Worm (Caenorhabditis elegans) whole organism, L4/young adult: ENCODE data around the gene F09F9.2.

Experiments used
- W03F9.2 ChIP-seq: fragments of 150-350 bp; optimal IDR thresholded peaks from 2 replicates; lab custom pipeline; 2014; ENCODE audit warnings: missing biosample characterization, missing genetic modification characterization
- dao-5 ChIP-seq: sonication (generic microtip); optimal IDR thresholded peaks from 2 replicates; lab custom pipeline; 2016; ENCODE audit warnings: missing genotype, missing genetic modification characterization, moderate library complexity, missing compliant biosample characterization
- him-1 ChIP-seq: sonication (generic microtip); optimal IDR thresholded peaks from 2 replicates; lab custom pipeline; 2016; ENCODE audit warnings: missing genotype, missing genetic modification reagents, missing genetic modification characterization, missing compliant biosample characterization

The F09F9.2 gene

DNA sequence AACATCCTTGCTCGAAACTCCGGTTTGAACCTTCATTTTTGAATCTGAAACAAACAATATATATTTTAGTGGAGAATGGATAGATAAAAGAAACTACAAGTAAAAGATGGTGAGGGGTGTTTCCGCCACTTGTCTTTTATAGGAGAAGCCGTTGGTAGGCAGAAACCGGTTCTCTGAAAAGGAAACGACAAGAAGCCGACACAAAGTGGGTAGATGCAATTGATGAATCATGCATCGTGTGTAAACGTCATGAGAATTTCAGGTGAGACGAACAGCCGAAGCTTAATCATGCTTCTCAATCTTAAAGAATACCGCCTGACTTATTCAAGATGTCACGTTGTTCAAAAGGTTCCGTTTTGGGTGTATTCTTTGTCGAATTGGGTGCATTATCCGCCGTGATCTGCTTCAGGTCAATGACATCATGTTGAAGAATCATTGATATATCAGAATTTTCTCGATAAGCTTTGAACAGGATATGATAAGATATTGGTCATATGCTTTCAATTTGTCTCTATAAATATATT, 9.1 kb downstream of the F09F9.2 start, which contains the start of gene R02E4.3:
Gene R02E4.3 (minus strand): TSS at position 51 of the 524 bp plus-strand sequence.
- no peak for TF ChIP-seq dao-5 (tag; lab: Kevin White, UChicago)
- TF ChIP-seq him-1 (tag; lab: Kevin White, UChicago), result no peak
- no peak for TF ChIP-seq W03F9.2 (tag; lab: Kevin White, UChicago)

DNA sequence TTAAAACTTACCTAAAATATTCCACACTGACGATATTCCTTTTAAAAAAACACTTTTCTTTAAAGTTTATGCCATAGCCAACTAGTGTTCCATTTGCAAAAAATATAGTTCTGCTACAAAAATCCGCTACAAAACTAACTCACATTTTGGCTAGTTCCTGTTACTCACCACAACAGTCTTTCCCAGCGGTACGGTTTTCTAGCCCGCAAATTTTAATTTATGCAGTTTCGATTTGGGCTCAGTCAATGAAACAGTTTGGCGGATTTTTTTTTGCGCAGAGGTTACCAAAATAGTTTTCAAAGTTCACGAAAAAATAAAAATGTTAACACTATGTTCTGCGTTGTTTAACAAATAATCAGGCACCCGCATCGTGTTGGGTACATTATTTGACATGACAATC, 10.0 kb downstream of the F09F9.2 start:
- TF ChIP-seq him-1 (tag; lab: Kevin White, UChicago) (no peak), W03F9.2 (tag; lab: Kevin White, UChicago) (no peak), dao-5 (tag; lab: Kevin White, UChicago) (no peak)

DNA sequence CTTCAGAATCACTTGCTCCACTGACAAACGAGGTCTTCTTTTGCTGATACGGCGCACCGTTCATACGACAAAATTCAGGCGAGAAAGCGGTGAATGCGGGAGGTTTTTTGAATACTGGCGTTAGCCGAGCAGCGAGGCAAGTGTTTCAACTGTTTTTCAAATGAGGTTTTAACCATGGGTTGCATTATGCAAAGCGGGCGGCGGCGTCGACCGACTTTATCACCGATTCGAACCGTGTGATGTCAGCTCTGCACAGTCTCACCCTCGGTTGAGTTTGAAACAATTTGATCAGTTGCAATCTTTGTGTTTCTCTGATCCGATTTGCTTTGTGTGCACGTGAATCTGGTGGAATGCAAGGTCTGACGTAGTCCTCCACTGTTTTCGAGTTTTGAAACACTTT, 10.8 kb downstream of the F09F9.2 start, which contains the start of gene clh-4:
Gene clh-4 (minus strand): TSS at position 101 of the 400 bp plus-strand sequence.
- no peak for TF ChIP-seq dao-5 (tag; lab: Kevin White, UChicago)
- no peak for TF ChIP-seq W03F9.2 (tag; lab: Kevin White, UChicago)
- no peak for TF ChIP-seq him-1 (tag; lab: Kevin White, UChicago)

DNA sequence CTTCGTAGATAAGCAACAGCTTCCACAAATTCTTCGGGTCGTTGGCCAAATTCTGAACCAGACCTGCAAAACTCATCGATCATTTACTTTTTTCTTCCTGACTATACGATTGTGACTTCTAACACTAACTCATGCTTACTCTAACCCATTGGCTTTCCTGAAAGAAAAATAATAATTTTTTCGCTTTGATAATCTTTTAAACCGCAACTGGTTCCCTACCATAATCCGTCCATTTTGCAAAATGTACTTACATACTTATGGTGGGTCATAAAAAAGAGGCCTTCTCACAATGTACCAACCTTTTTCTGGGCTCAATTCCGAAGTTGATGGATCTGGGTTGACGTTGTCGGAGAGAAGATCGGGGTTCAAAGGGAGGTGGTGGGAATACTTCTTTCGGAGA, 16.3 kb downstream of the F09F9.2 start:
- TF ChIP-seq W03F9.2 (tag; lab: Kevin White, UChicago), result no peak
- no peak for TF ChIP-seq him-1 (tag; lab: Kevin White, UChicago)
- TF ChIP-seq dao-5 (tag; lab: Kevin White, UChicago), result no peak

DNA sequence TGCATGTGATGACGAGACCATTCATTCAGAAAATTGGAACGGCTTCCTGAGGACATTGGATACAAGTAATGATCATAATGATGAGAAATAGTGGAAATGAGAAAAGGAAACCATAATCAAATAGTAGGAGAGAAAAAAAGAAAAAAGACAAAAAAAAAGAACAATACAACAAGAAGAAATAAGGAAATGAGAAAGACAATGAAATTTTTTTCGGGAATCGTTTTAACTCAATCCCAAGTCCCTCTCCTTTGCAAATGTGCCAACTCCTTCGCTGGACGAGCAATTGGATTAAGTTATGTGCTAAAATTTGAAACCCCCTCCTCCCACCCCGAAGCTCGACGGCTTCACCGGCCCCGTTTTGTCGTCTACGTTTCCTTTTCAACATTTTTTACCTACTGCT, 22.3 kb downstream of the F09F9.2 start:
- no peak for TF ChIP-seq W03F9.2 (tag; lab: Kevin White, UChicago)
- TF ChIP-seq him-1 (tag; lab: Kevin White, UChicago), result no peak
- no peak for TF ChIP-seq dao-5 (tag; lab: Kevin White, UChicago)

DNA sequence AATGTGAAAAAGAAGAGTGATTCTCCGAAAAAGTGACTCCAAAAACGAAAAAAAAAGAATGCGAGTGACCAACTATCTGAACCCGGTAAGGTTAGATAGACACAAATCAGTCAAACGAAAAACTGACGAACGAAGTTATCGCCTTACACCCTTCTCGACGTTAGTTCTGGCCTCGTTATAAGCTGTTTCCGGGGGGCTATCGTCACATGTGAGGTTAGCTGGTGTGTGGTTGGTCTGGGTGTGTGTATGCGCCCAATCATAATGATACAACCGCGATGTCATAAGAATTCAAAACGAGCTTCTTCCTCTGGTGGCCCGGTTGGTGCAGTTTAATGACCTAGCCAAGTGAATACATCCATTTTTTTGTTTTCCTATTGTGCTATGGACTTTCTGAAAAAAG, 25.8 kb downstream of the F09F9.2 start:
- no peak for TF ChIP-seq W03F9.2 (tag; lab: Kevin White, UChicago)
- TF ChIP-seq him-1 (tag; lab: Kevin White, UChicago), result no peak
- TF ChIP-seq dao-5 (tag; lab: Kevin White, UChicago), result no peak

DNA sequence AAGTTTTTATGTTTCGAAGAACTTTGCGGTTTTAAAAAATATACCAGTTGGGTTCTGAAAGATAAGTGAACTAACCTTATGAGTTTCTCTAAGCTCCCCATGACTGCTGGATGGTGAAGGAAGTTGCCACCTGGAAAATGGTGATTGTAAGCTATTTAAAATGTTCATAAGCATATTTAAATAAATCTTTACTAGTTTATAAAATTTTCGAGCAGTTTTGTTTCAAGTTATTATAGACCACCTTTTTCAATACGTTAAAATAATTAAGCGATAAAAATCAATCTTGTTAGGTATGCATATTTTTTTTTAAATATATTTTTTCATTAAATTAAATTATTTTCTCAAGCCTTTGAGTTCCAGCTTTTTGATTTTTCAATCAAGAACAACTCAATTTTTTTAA, 32.0 kb downstream of the F09F9.2 start, which contains the start of gene T06F4.1:
Gene T06F4.1 (minus strand): TSS at position 101 of the 400 bp plus-strand sequence.
- TF ChIP-seq W03F9.2 (tag; lab: Kevin White, UChicago) (no peak), dao-5 (tag; lab: Kevin White, UChicago) (no peak), him-1 (tag; lab: Kevin White, UChicago) (no peak)

DNA sequence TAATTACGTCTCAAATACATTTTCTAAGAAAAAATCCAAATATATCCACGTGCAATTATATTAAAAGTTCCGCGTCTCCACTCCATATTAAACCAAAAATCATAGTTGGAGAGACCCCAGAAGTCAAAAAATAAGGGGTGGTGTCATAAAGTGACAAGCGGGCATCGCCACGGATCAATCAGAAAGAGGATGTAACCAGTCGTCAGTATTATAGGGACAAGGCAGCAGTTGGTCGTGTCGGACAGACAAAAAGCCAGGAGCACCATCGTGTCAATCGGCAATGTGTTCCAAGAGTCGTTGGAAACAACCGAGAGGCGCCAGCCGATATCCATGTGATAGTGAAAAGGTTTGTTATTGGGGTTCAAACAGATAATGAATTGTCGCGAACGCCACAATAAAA, 35.3 kb downstream of the F09F9.2 start:
- TF ChIP-seq dao-5 (tag; lab: Kevin White, UChicago) (no peak), W03F9.2 (tag; lab: Kevin White, UChicago) (no peak), him-1 (tag; lab: Kevin White, UChicago) (no peak)

DNA sequence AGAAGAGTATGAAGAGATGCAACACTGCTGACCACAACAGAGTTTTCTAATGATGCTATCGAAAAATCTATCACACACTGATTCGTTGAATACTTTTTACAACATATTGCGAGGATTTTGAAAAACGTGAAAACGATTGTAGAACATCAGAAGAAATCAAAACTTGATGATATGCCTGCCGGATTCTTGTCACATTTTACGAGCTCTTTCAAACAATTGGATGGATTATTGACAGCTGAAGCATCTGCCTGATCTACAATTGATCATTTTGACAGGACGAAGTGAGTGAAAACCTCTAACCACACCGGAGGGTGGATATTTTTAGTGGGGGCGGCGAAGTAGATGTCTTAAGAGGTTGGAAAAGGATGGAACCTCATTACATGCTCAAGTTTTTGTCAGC, 38.7 kb downstream of the F09F9.2 start:
- no peak for TF ChIP-seq dao-5 (tag; lab: Kevin White, UChicago)
- TF ChIP-seq him-1 (tag; lab: Kevin White, UChicago), result no peak

DNA sequence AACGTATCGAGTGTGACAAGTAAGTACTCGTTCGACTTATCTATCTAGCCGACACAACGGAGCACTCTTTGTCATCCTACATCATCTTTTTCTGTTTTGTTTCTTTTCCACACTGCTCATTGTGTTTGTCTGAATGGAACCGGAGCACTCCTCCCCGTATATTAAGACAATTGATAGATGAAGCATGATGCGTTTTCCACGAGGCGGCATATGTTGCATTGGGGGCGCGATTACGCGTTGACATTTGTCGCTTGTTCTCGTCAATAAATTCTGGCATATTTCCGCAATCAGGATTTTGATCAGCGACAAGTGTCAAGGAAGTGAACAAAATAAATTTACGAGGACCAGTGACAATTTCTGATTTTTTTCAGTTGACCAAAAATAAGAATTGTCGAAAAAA, 43.1 kb downstream of the F09F9.2 start:
- no peak for TF ChIP-seq him-1 (tag; lab: Kevin White, UChicago)
- no peak for TF ChIP-seq W03F9.2 (tag; lab: Kevin White, UChicago)
- no peak for TF ChIP-seq dao-5 (tag; lab: Kevin White, UChicago)

DNA sequence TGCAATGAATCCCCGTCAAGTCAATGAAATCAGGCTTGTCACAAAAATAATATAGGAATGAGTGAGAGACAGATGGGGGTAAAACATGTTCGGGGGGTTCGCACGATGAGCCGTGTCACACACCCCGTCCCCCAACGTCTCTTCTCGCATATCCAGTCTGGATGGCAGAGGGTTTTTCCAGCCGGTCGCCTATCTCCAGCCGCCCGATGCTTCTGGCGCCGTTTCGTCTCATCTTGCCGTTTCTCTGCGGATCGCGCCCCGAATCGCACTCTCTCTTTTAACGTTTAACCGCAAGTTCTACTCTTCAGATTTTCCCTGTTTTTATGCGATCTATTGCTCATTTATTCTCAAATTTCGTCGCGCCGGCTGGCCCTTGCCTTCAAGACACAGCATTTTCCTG, 49.3 kb downstream of the F09F9.2 start:
- TF ChIP-seq him-1 (tag; lab: Kevin White, UChicago) (no peak), dao-5 (tag; lab: Kevin White, UChicago) (no peak), W03F9.2 (tag; lab: Kevin White, UChicago) (no peak)
